Worm (Caenorhabditis elegans) whole organism, mixed stage, embryonic: ENCODE results near the gene tag-30.

Experiments
- M03D4.4 ChIP-seq: sonication (generic microtip); optimal IDR thresholded peaks from 2 replicates; lab custom pipeline; 2017; ENCODE audit warnings: mild to moderate bottlenecking, missing genetic modification characterization, missing compliant biosample characterization
- bed-3 ChIP-seq: fragments of 200-800 bp; sonication (Bioruptor generic); optimal IDR thresholded peaks from 3 replicates; lab custom pipeline; 2018; ENCODE audit warnings: mild to moderate bottlenecking, missing genetic modification characterization, moderate library complexity, missing compliant biosample characterization
- blmp-1 ChIP-seq: fragments of 150-350 bp; optimal IDR thresholded peaks from 2 replicates; lab custom pipeline; 2014; ENCODE audit warnings: missing biosample characterization, missing genetic modification characterization
- ceh-39 ChIP-seq: fragments of 150-350 bp; optimal IDR thresholded peaks from 2 replicates; lab custom pipeline; 2014; ENCODE audit warnings: missing biosample characterization, missing genetic modification characterization
- ceh-43 ChIP-seq: fragments of 200-800 bp; sonication (Bioruptor generic); optimal IDR thresholded peaks from 2 replicates; lab custom pipeline; 2018; ENCODE audit warnings: mild to moderate bottlenecking, missing genetic modification characterization, moderate library complexity, missing compliant biosample characterization
- ceh-83 ChIP-seq: fragments of 200-800 bp; sonication (Bioruptor generic); optimal IDR thresholded peaks from 2 replicates; lab custom pipeline; 2018; ENCODE audit warnings: mild to moderate bottlenecking, missing genetic modification characterization, missing compliant biosample characterization
- ces-1 ChIP-seq: fragments of 150-350 bp; optimal IDR thresholded peaks from 2 replicates; lab custom pipeline; 2014; ENCODE audit warnings: missing biosample characterization, missing genetic modification reagents, missing genetic modification characterization
- drap-1 ChIP-seq: fragments of 200-800 bp; sonication (Bioruptor generic); optimal IDR thresholded peaks from 3 replicates; lab custom pipeline; 2018; ENCODE audit warnings: mild to moderate bottlenecking, missing genetic modification characterization, missing compliant biosample characterization
- elt-1 ChIP-seq: sonication (generic microtip); optimal IDR thresholded peaks from 2 replicates; lab custom pipeline; 2017; ENCODE audit warnings: missing genetic modification characterization, mild to moderate bottlenecking, missing compliant biosample characterization, antibody characterized with exemption, moderate library complexity, borderline replicate concordance; ENCODE audit not compliant: insufficient read depth
- elt-3 ChIP-seq: fragments of 150-350 bp; optimal IDR thresholded peaks from 2 replicates; lab custom pipeline; 2014; ENCODE audit warnings: missing biosample characterization, missing genetic modification characterization
- flh-1 ChIP-seq: fragments of 200-800 bp; sonication (Bioruptor generic); optimal IDR thresholded peaks from 2 replicates; lab custom pipeline; 2018; ENCODE audit warnings: mild to moderate bottlenecking, missing genetic modification characterization, moderate library complexity, missing compliant biosample characterization
- ham-2 ChIP-seq: fragments of 200-800 bp; sonication (Bioruptor generic); optimal IDR thresholded peaks from 2 replicates; lab custom pipeline; 2018; ENCODE audit warnings: mild to moderate bottlenecking, missing genetic modification characterization, missing compliant biosample characterization
- lin-32 ChIP-seq: fragments of 200-800 bp; sonication (Bioruptor generic); optimal IDR thresholded peaks from 2 replicates; lab custom pipeline; 2018; ENCODE audit warnings: mild to moderate bottlenecking, missing genetic modification characterization, missing compliant biosample characterization
- lsy-2 ChIP-seq: fragments of 150-350 bp; optimal IDR thresholded peaks from 2 replicates; lab custom pipeline; 2014; ENCODE audit warnings: missing biosample characterization, missing genetic modification characterization
- mab-5 ChIP-seq: fragments of 150-350 bp; optimal IDR thresholded peaks from 2 replicates; lab custom pipeline; 2014; ENCODE audit warnings: missing biosample characterization, missing genetic modification characterization
- mep-1 ChIP-seq: fragments of 150-350 bp; optimal IDR thresholded peaks from 2 replicates; lab custom pipeline; 2017; ENCODE audit warnings: missing biosample characterization, missing genetic modification reagents, missing genetic modification characterization, inconsistent platforms
- mls-2 ChIP-seq: sonication (generic microtip); optimal IDR thresholded peaks from 2 replicates; lab custom pipeline; 2016; ENCODE audit warnings: mild to moderate bottlenecking, missing genetic modification characterization, moderate library complexity, missing compliant biosample characterization
- nhr-12 ChIP-seq: fragments of 150-350 bp; optimal IDR thresholded peaks from 2 replicates; lab custom pipeline; 2014; ENCODE audit warnings: missing biosample characterization, missing genetic modification characterization
- nhr-2 ChIP-seq: fragments of 150-350 bp; optimal IDR thresholded peaks from 2 replicates; lab custom pipeline; 2014; ENCODE audit warnings: missing biosample characterization, missing genetic modification characterization
- nhr-237 ChIP-seq: fragments of 150-350 bp; optimal IDR thresholded peaks from 2 replicates; lab custom pipeline; 2014; ENCODE audit warnings: missing biosample characterization, missing genetic modification characterization
- nhr-28 ChIP-seq: fragments of 150-350 bp; optimal IDR thresholded peaks from 2 replicates; lab custom pipeline; 2014; ENCODE audit warnings: missing biosample characterization, missing genetic modification characterization
- snpc-4 ChIP-seq: fragments of 150-350 bp; optimal IDR thresholded peaks from 2 replicates; lab custom pipeline; 2014; ENCODE audit warnings: missing biosample characterization, missing genetic modification characterization
- tbx-8 ChIP-seq: fragments of 200-800 bp; sonication (Bioruptor generic); optimal IDR thresholded peaks from 2 replicates; lab custom pipeline; 2018; ENCODE audit warnings: mild to moderate bottlenecking, missing genetic modification characterization, moderate library complexity, missing compliant biosample characterization
- unc-39 ChIP-seq: fragments of 150-350 bp; optimal IDR thresholded peaks from 2 replicates; lab custom pipeline; 2014; ENCODE audit warnings: missing biosample characterization, missing genetic modification characterization
- unc-62 ChIP-seq: fragments of 150-350 bp; optimal IDR thresholded peaks from 2 replicates; lab custom pipeline; 2014; ENCODE audit warnings: missing biosample characterization, missing genetic modification reagents, missing genetic modification characterization
- zip-8 ChIP-seq: fragments of 150-350 bp; optimal IDR thresholded peaks from 2 replicates; lab custom pipeline; 2014; ENCODE audit warnings: missing biosample characterization, missing genetic modification characterization
- ztf-11 ChIP-seq: fragments of 150-350 bp; optimal IDR thresholded peaks from 2 replicates; lab custom pipeline; 2014; ENCODE audit warnings: missing biosample characterization, missing genetic modification characterization

The tag-30 gene

ce11 chrIV:11855424-11855823 lies 465 bp upstream of the tag-30 start:
- TF ChIP-seq lin-32 (GFP tag; lab: Kevin White, UChicago) (no peak), nhr-2 (tag; lab: Kevin White, UChicago) (no peak), flh-1 (no peak), M03D4.4 (no peak), unc-62 (no peak), ceh-43 (GFP tag; lab: Kevin White, UChicago) (no peak), blmp-1 (no peak), ces-1 (GFP tag; lab: Kevin White, UChicago) (no peak), ztf-11 (no peak), lsy-2 (tag; lab: Kevin White, UChicago) (no peak), ceh-39 (tag; lab: Kevin White, UChicago) (no peak)
- TF ChIP-seq, all 35 proteins: peak for 0

ce11 chrIV:11851882-11852281 lies 3.1 kb downstream of the tag-30 start, which contains the start of gene F38H4.5:
Gene F38H4.5 (plus strand): TSS chrIV:11852182.
- no peak for TF ChIP-seq bed-3 (GFP tag; lab: Kevin White, UChicago)
- no peak for TF ChIP-seq ceh-43 (GFP tag; lab: Kevin White, UChicago)
- no peak for TF ChIP-seq blmp-1
- no peak for TF ChIP-seq drap-1 (GFP tag; lab: Kevin White, UChicago)
- no peak for TF ChIP-seq flh-1
- TF ChIP-seq M03D4.4, result no peak
- no peak for TF ChIP-seq nhr-237 (tag; lab: Kevin White, UChicago)
- no peak for TF ChIP-seq elt-1 (tag; lab: Kevin White, UChicago)

ce11 chrIV:11847771-11848312 lies 7.1 kb downstream of the tag-30 start, which contains the start of the genes F38H4.6 and F38H4.4:
Gene F38H4.6 (minus strand): TSS chrIV:11847871.
Gene F38H4.4 (plus strand): TSS chrIV:11848262.
- no peak for TF ChIP-seq mep-1
- no peak for TF ChIP-seq ces-1 (GFP tag; lab: Kevin White, UChicago)
- TF ChIP-seq nhr-237 (tag; lab: Kevin White, UChicago), result no peak
- no peak for TF ChIP-seq lin-32 (GFP tag; lab: Kevin White, UChicago)
- no peak for TF ChIP-seq ceh-39 (tag; lab: Kevin White, UChicago)
- no peak for TF ChIP-seq tbx-8 (GFP tag; lab: Kevin White, UChicago)
- TF ChIP-seq snpc-4 (tag; lab: Kevin White, UChicago), result no peak

- no peak for TF ChIP-seq nhr-12
- TF ChIP-seq ceh-83 (GFP tag; lab: Kevin White, UChicago), result no peak
- no peak for TF ChIP-seq tbx-8 (GFP tag; lab: Kevin White, UChicago)
- TF ChIP-seq ces-1 (GFP tag; lab: Kevin White, UChicago), result no peak
- no peak for TF ChIP-seq mls-2 (tag; lab: Kevin White, UChicago)
- no peak for TF ChIP-seq ham-2
- no peak for TF ChIP-seq nhr-237 (tag; lab: Kevin White, UChicago)
- no peak for TF ChIP-seq nhr-28 (tag; lab: Kevin White, UChicago)
- TF ChIP-seq bed-3 (GFP tag; lab: Kevin White, UChicago), result no peak
- TF ChIP-seq zip-8, result no peak
- TF ChIP-seq lsy-2 (tag; lab: Kevin White, UChicago), result no peak
- TF ChIP-seq, all 35 proteins: peak for 0
Observed at ce11 chrIV:11842121-11842520, 12.8 kb downstream of the tag-30 start, which contains the start of gene F38H4.3. Gene F38H4.3 (plus strand): TSS chrIV:11842421.

ce11 chrIV:11838657-11839056 lies 16.3 kb downstream of the tag-30 start, which contains the start of gene fbxb-3:
Gene fbxb-3 (plus strand): TSS chrIV:11838957.
- no peak for TF ChIP-seq zip-8
- TF ChIP-seq unc-39 (tag; lab: Kevin White, UChicago), result no peak
- TF ChIP-seq mab-5 (tag; lab: Kevin White, UChicago), result no peak
- no peak for TF ChIP-seq elt-3 (tag; lab: Kevin White, UChicago)
- no peak for TF ChIP-seq bed-3 (GFP tag; lab: Kevin White, UChicago)
- no peak for TF ChIP-seq ceh-39 (tag; lab: Kevin White, UChicago)
- no peak for TF ChIP-seq mep-1

ce11 chrIV:11833456-11833855 lies 21.5 kb downstream of the tag-30 start, which contains the start of gene M117.4:
Gene M117.4 (minus strand): TSS chrIV:11833556.
- peak; percentile 51 for TF ChIP-seq zip-8
- no peak for TF ChIP-seq elt-3 (tag; lab: Kevin White, UChicago)
